Fruit fly (Drosophila melanogaster): ENCODE measurements around the gene CG6686.
A peak's percentile ranks its signal among the peaks of the same experiment; 100 is the strongest.

CG6686 gene

DNA sequence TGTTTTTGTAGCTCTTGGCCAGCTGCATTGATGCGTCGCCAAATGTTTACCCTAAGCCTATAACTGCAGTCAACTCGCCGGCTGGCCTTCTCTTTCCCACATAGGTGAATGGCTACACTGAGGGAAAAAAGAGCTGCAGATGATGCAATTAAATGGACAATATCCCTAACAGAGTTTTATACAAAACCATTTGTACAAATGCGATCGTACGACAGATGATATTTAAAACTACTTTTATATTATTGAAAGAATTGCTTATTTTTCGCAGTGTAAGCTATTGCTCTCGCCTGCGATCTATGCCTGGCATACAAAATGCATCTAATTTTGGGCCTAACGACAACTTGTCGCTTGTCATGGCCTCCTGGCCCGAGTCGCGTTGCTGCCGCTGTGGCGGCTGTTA lies 37.9 kb downstream of the CG6686 start (continued):
- TF ChIP-seq CG13894 (tag; optimal IDR thresholded peaks at IDR 0.05) = no peak
- no peak for TF ChIP-seq gce (GFP tag; IDR thresholded peaks at IDR 0.05)
- no peak for TF ChIP-seq ems (GFP tag; optimal IDR thresholded peaks at IDR 0.05)
- no peak for TF ChIP-seq caup (GFP tag; optimal IDR thresholded peaks at IDR 0.05; ENCODE audit: severe bottlenecking)
- TF ChIP-seq CG2116 (GFP tag; optimal IDR thresholded peaks at IDR 0.05) = no peak
- no peak for TF ChIP-seq Doc2 (GFP tag; IDR thresholded peaks at IDR 0.05)
- TF ChIP-seq mirr (GFP tag; optimal IDR thresholded peaks at IDR 0.05) = no peak
- TF ChIP-seq CG9215 (GFP tag; IDR thresholded peaks at IDR 0.05) = no peak
- no peak for TF ChIP-seq sqz (GFP tag; optimal IDR thresholded peaks at IDR 0.05)
- TF ChIP-seq CG32767 (GFP tag; IDR thresholded peaks at IDR 0.05) = peak; percentile 47; the same call in 1 of the 2 replicates
- TF ChIP-seq Med (GFP tag) = no peak
- no peak for TF ChIP-seq Dfd (GFP tag; optimal IDR thresholded peaks at IDR 0.05)
- TF ChIP-seq Trl (optimal IDR thresholded peaks at IDR 0.05) = no peak
- peak; percentile 22 for TF ChIP-seq Trl (GFP tag; optimal IDR thresholded peaks at IDR 0.05)
- TF ChIP-seq esg (GFP tag; conservative IDR thresholded peaks at IDR 0.05) = peak; percentile 39
- TF ChIP-seq CG10147 (GFP tag; optimal IDR thresholded peaks at IDR 0.05) = no peak
- no peak for TF ChIP-seq CG16779 (GFP tag; IDR thresholded peaks at IDR 0.05)
- no peak for TF ChIP-seq CG7271 (tag; optimal IDR thresholded peaks at IDR 0.05)
- no peak for TF ChIP-seq CG3281 (GFP tag; optimal IDR thresholded peaks at IDR 0.05)
- TF ChIP-seq trh (GFP tag; optimal IDR thresholded peaks at IDR 0.05) = no peak
- TF ChIP-seq CG14710 (tag; optimal IDR thresholded peaks at IDR 0.05) = peak; percentile 17
- TF ChIP-seq CG4730 (GFP tag; IDR thresholded peaks at IDR 0.05) = no peak
- TF ChIP-seq ewg (GFP tag; optimal IDR thresholded peaks at IDR 0.05) = peak; percentile 6
- TF ChIP-seq Tbp (GFP tag; optimal IDR thresholded peaks at IDR 0.05) = no peak
- TF ChIP-seq CG30403 (GFP tag; optimal IDR thresholded peaks at IDR 0.05) = peak; percentile 36
- TF ChIP-seq CG8478 (optimal IDR thresholded peaks at IDR 0.05) = no peak
- TF ChIP-seq ro (GFP tag; IDR thresholded peaks at IDR 0.05) = no peak
- no peak for TF ChIP-seq CG10543 (GFP tag; optimal IDR thresholded peaks at IDR 0.05)
- TF ChIP-seq unpg (GFP tag; optimal IDR thresholded peaks at IDR 0.05) = peak; percentile 56
- peak; percentile 14 for TF ChIP-seq Mad (GFP tag; optimal IDR thresholded peaks at IDR 0.05)
- no peak for TF ChIP-seq sr (GFP tag; IDR thresholded peaks at IDR 0.05)
- peak; percentile 27 for TF ChIP-seq CG17385 (GFP tag; optimal IDR thresholded peaks at IDR 0.05)
- no peak for TF ChIP-seq Fer3 (tag; optimal IDR thresholded peaks at IDR 0.05)
- peak; percentile 57 for TF ChIP-seq CG2712 (tag; optimal IDR thresholded peaks at IDR 0.05)
- TF ChIP-seq CG6654 (GFP tag; optimal IDR thresholded peaks at IDR 0.05) = no peak
- TF ChIP-seq B-H2 (GFP tag; optimal IDR thresholded peaks at IDR 0.05) = no peak
- no peak for TF ChIP-seq CG2202 (tag; optimal IDR thresholded peaks at IDR 0.05)
- TF ChIP-seq Sox102F (GFP tag; optimal IDR thresholded peaks at IDR 0.05) = peak; percentile 67
- no peak for TF ChIP-seq crc (GFP tag; optimal IDR thresholded peaks at IDR 0.05)
- no peak for TF ChIP-seq CG12236 (GFP tag; optimal IDR thresholded peaks at IDR 0.05)
- no peak for TF ChIP-seq Abd-B (GFP tag; optimal IDR thresholded peaks at IDR 0.05)
- TF ChIP-seq CG18764 (GFP tag; optimal IDR thresholded peaks at IDR 0.05) = no peak
- no peak for TF ChIP-seq CrebB (tag; optimal IDR thresholded peaks at IDR 0.05)
- no peak for TF ChIP-seq odd (GFP tag; optimal IDR thresholded peaks at IDR 0.05)
- no peak for TF ChIP-seq CG6272 (GFP tag; IDR thresholded peaks at IDR 0.05)
- TF ChIP-seq lov (optimal IDR thresholded peaks at IDR 0.05) = no peak
- TF ChIP-seq lov (GFP tag; IDR thresholded peaks at IDR 0.05) = peak; percentile 74; the same call in 2 of the 3 replicates
- no peak for TF ChIP-seq CG17912 (GFP tag; optimal IDR thresholded peaks at IDR 0.05)
- TF ChIP-seq CG14441 (GFP tag; IDR thresholded peaks at IDR 0.05) = no peak
- TF ChIP-seq Hmr (GFP tag; optimal IDR thresholded peaks at IDR 0.05) = no peak
- TF ChIP-seq tap (tag; optimal IDR thresholded peaks at IDR 0.05) = no peak
- TF ChIP-seq Poxn (GFP tag; IDR thresholded peaks at IDR 0.05) = no peak
- 0 out of 2 replicates have a peak, but pooled peaks have one; percentile 15 for TF ChIP-seq ap (GFP tag; IDR thresholded peaks at IDR 0.05)

All from whole organism, embryonic.